Fruit fly (Drosophila melanogaster) whole organism, adult: ENCODE data around the gene CG17211.

Experiments used
- CG11617 ChIP-seq: fragments of 200-800 bp; sonication (Bioruptor generic); optimal IDR thresholded peaks from 2 replicates; lab custom pipeline; 2017; ENCODE audit warnings: mild to moderate bottlenecking, missing biosample characterization, missing genetic modification reagents, missing genetic modification characterization
- CG14711 ChIP-seq: fragments of 200-800 bp; sonication (Bioruptor generic); optimal IDR thresholded peaks from 2 replicates; lab custom pipeline; 2018; ENCODE audit warnings: missing biosample characterization, mild to moderate bottlenecking, missing genetic modification characterization, moderate library complexity

DNA sequence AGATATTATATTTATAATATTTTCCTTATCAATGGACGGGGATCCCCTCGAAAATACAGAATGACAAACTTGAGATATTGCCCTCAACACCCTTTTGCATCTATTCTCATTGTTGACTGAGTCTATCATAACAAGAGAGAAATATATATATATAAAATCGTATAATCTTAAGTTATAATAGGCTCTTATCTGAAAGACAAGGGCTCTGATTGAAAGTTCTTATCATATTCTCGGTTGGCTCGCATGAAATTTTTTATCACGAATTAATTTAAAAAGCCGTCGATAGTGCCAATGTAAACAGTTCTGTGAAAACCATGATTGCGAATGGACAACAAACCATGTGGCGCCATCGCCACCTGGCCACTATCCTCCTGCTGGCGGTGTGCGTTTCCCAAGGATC, 3.4 kb upstream of the CG17211 start, which contains the start of gene Phae2:
- no peak for TF ChIP-seq CG11617 (GFP tag; lab: Kevin White, UChicago)
- TF ChIP-seq CG14711 (tag; lab: Kevin White, UChicago) = no peak
